Worm (Caenorhabditis elegans) whole organism, young adult: Measurements from ENCODE around the gene F58E2.2.

Experiments
- B0035.1 ChIP-seq: sonication (generic microtip); optimal IDR thresholded peaks from 2 replicates; lab custom pipeline; 2016; ENCODE audit warnings: missing genetic modification characterization, mild to moderate bottlenecking, missing compliant biosample characterization, missing genotype, missing genetic modification reagents
- C17E4.6 ChIP-seq: fragments of 200-800 bp; sonication (Bioruptor generic); IDR thresholded peaks from 2 replicates; pipeline ENCODE4 v1.3.6; 2022; ENCODE audit warnings: missing genetic modification reagents, missing genetic modification characterization, missing compliant biosample characterization
- D2030.7 ChIP-seq: fragments of 200-800 bp; sonication (Bioruptor generic); IDR thresholded peaks from 2 replicates; pipeline ENCODE4 v1.3.6; 2022; ENCODE audit warnings: missing genetic modification reagents, missing genetic modification characterization, missing compliant biosample characterization
- F37B4.10 ChIP-seq: fragments of 200-800 bp; sonication (Bioruptor generic); IDR thresholded peaks from 2 replicates; pipeline ENCODE4 v1.3.6; 2022; ENCODE audit warnings: missing genetic modification characterization, missing compliant biosample characterization
- F52B5.7 ChIP-seq: sonication (generic microtip); optimal IDR thresholded peaks from 2 replicates; lab custom pipeline; 2016; ENCODE audit warnings: mild to moderate bottlenecking, missing genetic modification characterization, missing compliant biosample characterization
- Y53F4B.3 ChIP-seq: fragments of 200-800 bp; sonication (Bioruptor generic); IDR thresholded peaks from 2 replicates; pipeline ENCODE4 v1.3.6; 2022; ENCODE audit warnings: missing genetic modification reagents, missing genetic modification characterization, missing compliant biosample characterization
- aptf-3 ChIP-seq: fragments of 200-800 bp; sonication (Bioruptor generic); IDR thresholded peaks from 2 replicates; pipeline ENCODE4 v1.3.6; 2022; ENCODE audit warnings: missing genetic modification characterization, missing compliant biosample characterization
- attf-5 ChIP-seq: fragments of 200-800 bp; sonication (Bioruptor generic); optimal IDR thresholded peaks from 2 replicates; lab custom pipeline; 2018; ENCODE audit warnings: mild to moderate bottlenecking, missing genetic modification characterization, missing compliant biosample characterization
- ceh-40 ChIP-seq: fragments of 200-800 bp; sonication (Bioruptor generic); IDR thresholded peaks from 2 replicates; pipeline ENCODE4 v1.3.6; 2022; ENCODE audit warnings: missing genetic modification characterization, missing compliant biosample characterization
- ceh-58 ChIP-seq: fragments of 200-800 bp; sonication (Bioruptor generic); IDR thresholded peaks from 2 replicates; pipeline ENCODE4 v1.3.6; 2022; ENCODE audit warnings: missing genetic modification characterization, missing compliant biosample characterization
- ceh-91 ChIP-seq: fragments of 200-800 bp; sonication (Bioruptor generic); IDR thresholded peaks from 2 replicates; pipeline ENCODE4 v1.3.6; 2022; ENCODE audit warnings: missing genetic modification reagents, missing genetic modification characterization, missing compliant biosample characterization
- chd-7 ChIP-seq: sonication (generic microtip); optimal IDR thresholded peaks from 2 replicates; lab custom pipeline; 2016; ENCODE audit warnings: mild to moderate bottlenecking, missing genetic modification characterization, moderate library complexity, missing compliant biosample characterization
- egrh-3 ChIP-seq: fragments of 200-800 bp; sonication (Bioruptor generic); IDR thresholded peaks from 2 replicates; pipeline ENCODE4 v1.3.6; 2022; ENCODE audit warnings: missing genetic modification reagents, missing genetic modification characterization, missing compliant biosample characterization
- ets-4 ChIP-seq: fragments of 200-800 bp; sonication (Bioruptor generic); optimal IDR thresholded peaks from 2 replicates; lab custom pipeline; 2018; ENCODE audit warnings: mild to moderate bottlenecking, missing genetic modification characterization, missing compliant biosample characterization
- fkh-3 ChIP-seq: sonication (generic microtip); optimal IDR thresholded peaks from 2 replicates; lab custom pipeline; 2016; ENCODE audit warnings: mild to moderate bottlenecking, missing genetic modification characterization, missing compliant biosample characterization
- gei-17 ChIP-seq: fragments of 200-800 bp; sonication (Bioruptor generic); optimal IDR thresholded peaks from 2 replicates; lab custom pipeline; 2018; ENCODE audit warnings: mild to moderate bottlenecking, missing genetic modification characterization, missing compliant biosample characterization
- hmg-1.2 ChIP-seq: fragments of 200-800 bp; sonication (Bioruptor generic); IDR thresholded peaks from 2 replicates; pipeline ENCODE4 v1.3.6; 2022; ENCODE audit warnings: missing genetic modification reagents, missing genetic modification characterization, missing compliant biosample characterization
- hmg-20 ChIP-seq: fragments of 200-800 bp; sonication (Bioruptor generic); IDR thresholded peaks from 2 replicates; pipeline ENCODE4 v1.3.6; 2022; ENCODE audit warnings: missing genetic modification reagents, missing genetic modification characterization, missing compliant biosample characterization
- lag-1 ChIP-seq: fragments of 200-800 bp; sonication (Bioruptor generic); IDR thresholded peaks from 2 replicates; pipeline ENCODE4 v1.3.6; 2022; ENCODE audit warnings: missing genetic modification reagents, missing genetic modification characterization, missing compliant biosample characterization
- let-607 ChIP-seq, 2 experiments: fragments of 200-800 bp in 1 of 2; sonication (Bioruptor generic) in 1 of 2; sonication (generic microtip) in 1 of 2; optimal IDR thresholded peaks; 2 replicates each; lab custom pipeline; 2016 to 2018; ENCODE audit warnings: mild to moderate bottlenecking in 2 of 2, missing compliant biosample characterization in 2 of 2, missing genetic modification characterization in 2 of 2, moderate library complexity in 2 of 2, missing genotype in 1 of 2
- lin-35 ChIP-seq, 3 experiments: fragments of 150-350 bp in 2 of 3; sonication (generic microtip) in 1 of 3; optimal IDR thresholded peaks; 2 replicates each; lab custom pipeline; 2014 to 2018; ENCODE audit warnings: missing biosample characterization in 3 of 3, missing genetic modification characterization in 3 of 3, missing genetic modification reagents in 3 of 3
- lin-40 ChIP-seq: sonication (generic microtip); optimal IDR thresholded peaks from 2 replicates; lab custom pipeline; 2016; ENCODE audit warnings: missing genetic modification characterization, mild to moderate bottlenecking, missing compliant biosample characterization, missing genotype, missing genetic modification reagents
- lin-54 ChIP-seq: fragments of 200-800 bp; sonication (Bioruptor generic); optimal IDR thresholded peaks from 2 replicates; lab custom pipeline; 2018; ENCODE audit warnings: mild to moderate bottlenecking, missing genetic modification characterization, missing compliant biosample characterization
- madf-3 ChIP-seq: fragments of 200-800 bp; sonication (Bioruptor generic); IDR thresholded peaks from 2 replicates; pipeline ENCODE4 v1.3.6; 2022; ENCODE audit warnings: missing genetic modification reagents, missing genetic modification characterization, missing compliant biosample characterization
- madf-8 ChIP-seq: fragments of 200-800 bp; sonication (Bioruptor generic); conservative IDR thresholded peaks from 2 replicates; pipeline ENCODE4 v1.3.6; 2022; ENCODE audit warnings: missing genetic modification reagents, missing genetic modification characterization, missing compliant biosample characterization
- mel-28 ChIP-seq: sonication (generic microtip); optimal IDR thresholded peaks from 2 replicates; lab custom pipeline; 2016; ENCODE audit warnings: borderline replicate concordance, mild to moderate bottlenecking, missing genetic modification characterization, missing compliant biosample characterization
- nfyb-1 ChIP-seq: fragments of 200-800 bp; sonication (Bioruptor generic); IDR thresholded peaks from 2 replicates; pipeline ENCODE4 v1.3.6; 2022; ENCODE audit warnings: missing genetic modification reagents, missing genetic modification characterization, missing compliant biosample characterization
- nhr-80 ChIP-seq: sonication (generic microtip); optimal IDR thresholded peaks from 2 replicates; lab custom pipeline; 2016; ENCODE audit warnings: missing genetic modification characterization, missing compliant biosample characterization
- pha-4 ChIP-seq: fragments of 150-350 bp; sonication (generic microtip); optimal IDR thresholded peaks from 2 replicates; lab custom pipeline; 2014; ENCODE audit warnings: missing biosample characterization, missing genetic modification reagents, missing genetic modification characterization
- rec-8 ChIP-seq, 2 experiments: sonication (generic microtip); optimal IDR thresholded peaks; 2 replicates each; lab custom pipeline; 2016; ENCODE audit warnings: mild to moderate bottlenecking in 2 of 2, missing genetic modification characterization in 2 of 2, missing genetic modification reagents in 2 of 2, missing genotype in 2 of 2, missing biosample characterization in 1 of 2, missing compliant biosample characterization in 1 of 2, moderate library complexity in 1 of 2
- snpc-3.4 ChIP-seq: sonication (generic microtip); optimal IDR thresholded peaks from 2 replicates; lab custom pipeline; 2017; ENCODE audit warnings: missing genetic modification characterization, mild to moderate bottlenecking, missing compliant biosample characterization, antibody characterized with exemption, moderate library complexity, missing genotype, missing genetic modification reagents
- snpc-4 ChIP-seq, 5 experiments: fragments of 150-350 bp in 1 of 5; sonication (generic microtip) in 4 of 5; optimal IDR thresholded peaks; 2 replicates each; lab custom pipeline; 2014 to 2018; ENCODE audit warnings: missing genetic modification characterization in 5 of 5, missing biosample characterization in 3 of 5, antibody characterized with exemption in 2 of 5, mild to moderate bottlenecking in 2 of 5, missing compliant biosample characterization in 2 of 5, missing genotype in 2 of 5, moderate library complexity in 2 of 5, missing genetic modification reagents in 1 of 5
- somi-1 ChIP-seq: fragments of 200-800 bp; sonication (Bioruptor generic); optimal IDR thresholded peaks from 2 replicates; lab custom pipeline; 2018; ENCODE audit warnings: mild to moderate bottlenecking, missing genetic modification characterization, missing compliant biosample characterization
- tlf-1 ChIP-seq: fragments of 200-800 bp; sonication (Bioruptor generic); optimal IDR thresholded peaks from 2 replicates; lab custom pipeline; 2018; ENCODE audit warnings: mild to moderate bottlenecking, missing genetic modification characterization, missing compliant biosample characterization
- unc-130 ChIP-seq: sonication (generic microtip); optimal IDR thresholded peaks from 2 replicates; lab custom pipeline; 2016; ENCODE audit warnings: missing genetic modification reagents, missing genetic modification characterization, missing compliant biosample characterization
- unc-62 ChIP-seq: fragments of 150-350 bp; optimal IDR thresholded peaks from 2 replicates; lab custom pipeline; 2014; ENCODE audit warnings: missing biosample characterization, missing genetic modification reagents, missing genetic modification characterization
- zim-3 ChIP-seq: sonication (generic microtip); optimal IDR thresholded peaks from 2 replicates; lab custom pipeline; 2017; ENCODE audit warnings: mild to moderate bottlenecking, missing genetic modification characterization, moderate library complexity, missing compliant biosample characterization
- ztf-18 ChIP-seq: sonication (generic microtip); optimal IDR thresholded peaks from 2 replicates; lab custom pipeline; 2016; ENCODE audit warnings: missing genotype, mild to moderate bottlenecking, missing genetic modification characterization, missing compliant biosample characterization
- ztf-25 ChIP-seq: fragments of 200-800 bp; sonication (Bioruptor generic); IDR thresholded peaks from 2 replicates; pipeline ENCODE4 v1.3.6; 2022; ENCODE audit warnings: missing genetic modification reagents, missing genetic modification characterization, missing compliant biosample characterization
- ztf-26 ChIP-seq: sonication (generic microtip); optimal IDR thresholded peaks from 2 replicates; lab custom pipeline; 2017; ENCODE audit warnings: missing genetic modification characterization, missing compliant biosample characterization
- ztf-3 ChIP-seq: fragments of 200-800 bp; sonication (Bioruptor generic); optimal IDR thresholded peaks from 2 replicates; lab custom pipeline; 2018; ENCODE audit warnings: mild to moderate bottlenecking, missing genetic modification characterization, missing compliant biosample characterization

The F58E2.2 gene

ce11 chrIV:3444614-3445013 is 25.2 kb upstream of the F58E2.2 start, which contains the start of gene F58E2.5:
Gene F58E2.5, plus strand, starts transcription at chrIV:3444914.
- TF ChIP-seq ceh-58 (no peak), madf-3 (GFP tag; lab: Robert Waterston, UW) (no peak), snpc-4 (GFP tag; optimal IDR thresholded peaks at IDR 0.05; lab: Kevin White, UChicago) (no peak), snpc-4 (tag; optimal IDR thresholded peaks at IDR 0.05; lab: Kevin White, UChicago) (no peak), F52B5.7 (tag; lab: Kevin White, UChicago) (no peak), ztf-3 (no peak), ets-4 (GFP tag; lab: Kevin White, UChicago) (no peak), snpc-3.4 (tag; lab: Kevin White, UChicago) (no peak), unc-130 (GFP tag; lab: Kevin White, UChicago) (no peak), lin-40 (tag; lab: Kevin White, UChicago) (no peak), somi-1 (GFP tag; lab: Kevin White, UChicago) (no peak), lin-35 (GFP tag; optimal IDR thresholded peaks at IDR 0.05; lab: Kevin White, UChicago) (no peak), lag-1 (GFP tag; lab: Robert Waterston, UW) (no peak), Y53F4B.3 (GFP tag; lab: Robert Waterston, UW) (no peak), unc-62 (no peak), hmg-20 (GFP tag; lab: Robert Waterston, UW) (no peak), egrh-3 (GFP tag; lab: Robert Waterston, UW) (no peak), F37B4.10 (no peak), ceh-40 (no peak), zim-3 (no peak), nhr-80 (no peak)

- TF ChIP-seq B0035.1 (no peak), chd-7 (tag; lab: Kevin White, UChicago) (no peak), hmg-1.2 (no peak), ceh-91 (no peak)
- TF ChIP-seq, all 124 proteins: peak for 0
Observed at ce11 chrIV:3447350-3447749, 22.5 kb upstream of the F58E2.2 start.

- no peak for TF ChIP-seq pha-4 (tag; lab: Kevin White, UChicago)
- no peak for TF ChIP-seq mel-28
- TF ChIP-seq snpc-3.4 (tag; lab: Kevin White, UChicago): no peak
- no peak for TF ChIP-seq fkh-3
- TF ChIP-seq rec-8 (tag; optimal IDR thresholded peaks at IDR 0.05; lab: Kevin White, UChicago): no peak
- no peak for TF ChIP-seq C17E4.6
- TF ChIP-seq nfyb-1: no peak
- TF ChIP-seq ztf-25 (GFP tag; lab: Robert Waterston, UW): no peak
- no peak for TF ChIP-seq D2030.7 (GFP tag; lab: Robert Waterston, UW)
Observed at ce11 chrIV:3452516-3452915, 17.3 kb upstream of the F58E2.2 start.

- TF ChIP-seq chd-7 (tag; lab: Kevin White, UChicago) (no peak), ztf-26 (no peak), ceh-40 (no peak), tlf-1 (no peak), aptf-3 (GFP tag; lab: Robert Waterston, UW) (no peak), gei-17 (GFP tag; lab: Kevin White, UChicago) (no peak), lin-54 (GFP tag; lab: Kevin White, UChicago) (no peak), ztf-18 (tag; lab: Kevin White, UChicago) (no peak), madf-8 (GFP tag; lab: Robert Waterston, UW) (no peak), let-607 (tag; optimal IDR thresholded peaks at IDR 0.05; lab: Kevin White, UChicago) (no peak), attf-5 (GFP tag; lab: Kevin White, UChicago) (no peak)
Observed at ce11 chrIV:3453346-3453745, 16.5 kb upstream of the F58E2.2 start, which contains the start of gene srz-23. Gene srz-23, plus strand, starts transcription at chrIV:3453608.
